Worm (Caenorhabditis elegans) whole organism, L4 larva: ENCODE measurements around the gene W08F4.10.
"Not testable (repeated sequence)": the region's sequence is repeated elsewhere in the genome, so short reads cannot be mapped to it uniquely, and the experiment has no call there.

Experiments used
- F44E2.7 ChIP-seq: fragments of 200-800 bp; sonication (Bioruptor generic); IDR thresholded peaks from 2 replicates; pipeline ENCODE4 v2.1.2; 2022; ENCODE audit warnings: missing genetic modification characterization, missing compliant biosample characterization
- R02D3.7 ChIP-seq: fragments of 150-350 bp; sonication (generic microtip); optimal IDR thresholded peaks from 3 replicates; lab custom pipeline; 2014; ENCODE audit warnings: missing biosample characterization, missing genetic modification characterization
- T20F7.1 ChIP-seq: fragments of 200-800 bp; sonication (Bioruptor generic); optimal IDR thresholded peaks from 2 replicates; lab custom pipeline; 2018; ENCODE audit warnings: mild to moderate bottlenecking, missing genetic modification characterization, missing compliant biosample characterization
- Y105C5A.15 ChIP-seq: fragments of 200-800 bp; sonication (Bioruptor generic); IDR thresholded peaks from 2 replicates; pipeline ENCODE4 v1.3.6; 2022; ENCODE audit warnings: missing genetic modification characterization, missing compliant biosample characterization
- ZK337.2 ChIP-seq: fragments of 200-800 bp; sonication (Bioruptor generic); IDR thresholded peaks from 2 replicates; pipeline ENCODE4 v1.3.6; 2022; ENCODE audit warnings: missing genetic modification reagents, missing genetic modification characterization, missing compliant biosample characterization
- ZK546.5 ChIP-seq, 2 experiments: sonication (generic microtip); optimal IDR thresholded peaks; 2 replicates each; lab custom pipeline; 2017; ENCODE audit warnings: missing biosample characterization in 2 of 2, missing genetic modification characterization in 2 of 2
- aha-1 ChIP-seq: fragments of 150-350 bp; peaks from one replicate; lab custom pipeline; 2014; ENCODE audit warnings: missing biosample characterization, missing genetic modification characterization
- ama-1 ChIP-seq: fragments of 150-350 bp; optimal IDR thresholded peaks from 2 replicates; lab custom pipeline; 2014; ENCODE audit warnings: inconsistent platforms, mixed read lengths
- ceh-28 ChIP-seq: fragments of 150-350 bp; optimal IDR thresholded peaks from 2 replicates; lab custom pipeline; 2014; ENCODE audit warnings: missing biosample characterization, missing genetic modification reagents, missing genetic modification characterization
- ceh-62 ChIP-seq: sonication (generic microtip); optimal IDR thresholded peaks from 2 replicates; lab custom pipeline; 2017; ENCODE audit warnings: missing biosample characterization, missing genetic modification characterization
- ceh-82 ChIP-seq: sonication (generic microtip); optimal IDR thresholded peaks from 2 replicates; lab custom pipeline; 2017; ENCODE audit warnings: missing biosample characterization, missing genetic modification characterization
- daf-16 ChIP-seq, 3 experiments: sonication (generic microtip); optimal IDR thresholded peaks; 2 replicates each; lab custom pipeline; 2016 to 2017; ENCODE audit warnings: missing genetic modification characterization in 3 of 3, missing genetic modification reagents in 3 of 3, mild to moderate bottlenecking in 2 of 3, missing compliant biosample characterization in 2 of 3, missing biosample characterization in 1 of 3, moderate library complexity in 1 of 3
- daf-19 ChIP-seq: fragments of 200-800 bp; sonication (Bioruptor generic); conservative IDR thresholded peaks from 2 replicates; pipeline ENCODE4 v1.3.6; 2022; ENCODE audit warnings: missing genetic modification characterization, missing compliant biosample characterization
- daf-8 ChIP-seq: fragments of 200-800 bp; sonication (Bioruptor generic); IDR thresholded peaks from 2 replicates; pipeline ENCODE4 v1.3.6; 2022; ENCODE audit warnings: missing genetic modification characterization, missing compliant biosample characterization
- dmd-8 ChIP-seq: fragments of 200-800 bp; sonication (Bioruptor generic); IDR thresholded peaks from 2 replicates; pipeline ENCODE4 v1.3.6; 2022; ENCODE audit warnings: missing genetic modification characterization, missing compliant biosample characterization
- dpl-1 ChIP-seq: fragments of 150-350 bp; optimal IDR thresholded peaks from 2 replicates; lab custom pipeline; 2014; ENCODE audit warnings: missing biosample characterization, missing genetic modification reagents, missing genetic modification characterization
- egl-43 ChIP-seq: fragments of 200-800 bp; sonication (Bioruptor generic); IDR thresholded peaks from 2 replicates; pipeline ENCODE4 v1.3.6; 2022; ENCODE audit warnings: missing genetic modification reagents, missing genetic modification characterization, missing compliant biosample characterization
- fkh-10 ChIP-seq: fragments of 150-350 bp; optimal IDR thresholded peaks from 2 replicates; lab custom pipeline; 2014; ENCODE audit warnings: missing biosample characterization, missing genetic modification reagents, missing genetic modification characterization
- hmg-1.1 ChIP-seq: fragments of 200-800 bp; sonication (Bioruptor generic); IDR thresholded peaks from 2 replicates; pipeline ENCODE4 v1.3.6; 2022; ENCODE audit warnings: missing genetic modification reagents, missing genetic modification characterization, missing compliant biosample characterization
- lin-15B ChIP-seq: fragments of 150-350 bp; sonication (generic microtip); optimal IDR thresholded peaks from 3 replicates; lab custom pipeline; 2014; ENCODE audit warnings: missing biosample characterization, missing genetic modification characterization
- lir-3 ChIP-seq: sonication (generic microtip); optimal IDR thresholded peaks from 2 replicates; lab custom pipeline; 2016; ENCODE audit warnings: mild to moderate bottlenecking, missing genetic modification characterization, missing compliant biosample characterization
- mes-2 ChIP-seq: sonication (generic microtip); optimal IDR thresholded peaks from 2 replicates; lab custom pipeline; 2016; ENCODE audit warnings: missing genotype, mild to moderate bottlenecking, missing genetic modification characterization, missing compliant biosample characterization; ENCODE audit not compliant: poor library complexity, severe bottlenecking
- mxl-2 ChIP-seq: fragments of 200-800 bp; sonication (Bioruptor generic); conservative IDR thresholded peaks from 2 replicates; pipeline ENCODE4 v1.3.6; 2022; ENCODE audit warnings: missing genetic modification reagents, missing genetic modification characterization, missing compliant biosample characterization
- nhr-10 ChIP-seq: fragments of 150-350 bp; optimal IDR thresholded peaks from 2 replicates; lab custom pipeline; 2014; ENCODE audit warnings: missing biosample characterization, missing genetic modification characterization
- nhr-11 ChIP-seq: fragments of 150-350 bp; optimal IDR thresholded peaks from 2 replicates; lab custom pipeline; 2014; ENCODE audit warnings: missing biosample characterization, missing genetic modification characterization
- nhr-111 ChIP-seq: fragments of 200-800 bp; sonication (Bioruptor generic); optimal IDR thresholded peaks from 2 replicates; lab custom pipeline; 2018; ENCODE audit warnings: mild to moderate bottlenecking, missing genetic modification characterization, missing compliant biosample characterization
- nhr-237 ChIP-seq: sonication (generic microtip); optimal IDR thresholded peaks from 2 replicates; lab custom pipeline; 2017; ENCODE audit warnings: missing biosample characterization, missing genetic modification characterization
- saeg-2 ChIP-seq: fragments of 200-800 bp; sonication (Bioruptor generic); IDR thresholded peaks from 2 replicates; pipeline ENCODE4 v1.3.6; 2022; ENCODE audit warnings: missing genetic modification reagents, missing genetic modification characterization, missing compliant biosample characterization
- set-16 ChIP-seq: fragments of 200-800 bp; sonication (Bioruptor generic); IDR thresholded peaks from 2 replicates; pipeline ENCODE4 v1.3.6; 2022; ENCODE audit warnings: missing genetic modification reagents, missing genetic modification characterization, missing compliant biosample characterization
- snpc-1.2 ChIP-seq: fragments of 200-800 bp; sonication (Bioruptor generic); IDR thresholded peaks from 2 replicates; pipeline ENCODE4 v1.3.6; 2022; ENCODE audit warnings: missing genetic modification reagents, missing genetic modification characterization, missing compliant biosample characterization
- spr-3 ChIP-seq: fragments of 200-800 bp; sonication (Bioruptor generic); optimal IDR thresholded peaks from 2 replicates; lab custom pipeline; 2018; ENCODE audit warnings: mild to moderate bottlenecking, missing genetic modification characterization, missing compliant biosample characterization
- tag-97 ChIP-seq: fragments of 200-800 bp; sonication (Bioruptor generic); IDR thresholded peaks from 2 replicates; pipeline ENCODE4 v1.3.6; 2022; ENCODE audit warnings: missing genetic modification characterization, missing compliant biosample characterization
- tra-1 ChIP-seq: fragments of 200-800 bp; sonication (Bioruptor generic); IDR thresholded peaks from 2 replicates; pipeline ENCODE4 v1.3.6; 2022; ENCODE audit warnings: missing genetic modification reagents, missing genetic modification characterization, missing compliant biosample characterization
- unc-62 ChIP-seq, 3 experiments: fragments of 150-350 bp in 1 of 3; sonication (generic microtip); optimal IDR thresholded peaks in 2 of 3; peaks in 1 of 3; 1 replicate in 1 of 3; 2 replicates in 2 of 3; lab custom pipeline; 2014 to 2017; ENCODE audit warnings: missing biosample characterization in 3 of 3, missing genetic modification characterization in 3 of 3, missing genetic modification reagents in 3 of 3, missing genotype in 1 of 3
- vab-7 ChIP-seq: fragments of 200-800 bp; sonication (Bioruptor generic); IDR thresholded peaks from 2 replicates; pipeline ENCODE4 v1.3.6; 2022; ENCODE audit warnings: missing genetic modification reagents, missing genetic modification characterization, missing compliant biosample characterization
- zip-2 ChIP-seq: fragments of 150-350 bp; optimal IDR thresholded peaks from 2 replicates; lab custom pipeline; 2014; ENCODE audit warnings: missing biosample characterization, missing genetic modification characterization
- ztf-11 ChIP-seq: fragments of 150-350 bp; optimal IDR thresholded peaks from 2 replicates; lab custom pipeline; 2014; ENCODE audit warnings: missing biosample characterization, missing genetic modification characterization

Gene W08F4.10

DNA sequence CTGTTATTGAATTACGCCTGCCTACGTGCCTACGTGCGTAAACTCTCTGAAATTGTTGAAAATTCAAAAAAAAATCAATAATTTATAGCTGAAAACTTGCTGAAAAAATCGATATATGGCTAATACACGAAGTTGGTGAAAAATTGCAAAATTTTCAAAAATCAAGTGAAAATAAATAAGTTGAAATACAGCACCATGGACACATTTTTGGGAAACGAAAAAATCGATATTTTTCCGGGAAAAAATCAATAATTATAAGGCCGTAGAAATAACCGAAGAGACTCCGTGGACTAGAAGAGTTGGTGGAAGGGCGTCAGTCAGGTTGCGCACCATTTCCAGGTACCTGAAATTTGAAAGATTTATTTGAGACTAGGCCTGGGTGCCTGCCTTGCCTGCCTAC lies 23.7 kb upstream of the W08F4.10 start:
- TF ChIP-seq ZK337.2 (GFP tag; lab: Robert Waterston, UW), result no peak
- no peak for TF ChIP-seq nhr-11
- peak; percentile 49 for TF ChIP-seq aha-1 (tag; lab: Kevin White, UChicago)
- no peak for TF ChIP-seq F44E2.7 (GFP tag; lab: Robert Waterston, UW)
- TF ChIP-seq ceh-28 (tag; lab: Kevin White, UChicago), result peak; percentile 65
- no peak for TF ChIP-seq dpl-1 (GFP tag; lab: Kevin White, UChicago)

- TF ChIP-seq saeg-2 (GFP tag; lab: Robert Waterston, UW); mxl-2; egl-43 (GFP tag; lab: Robert Waterston, UW): not testable (repeated sequence)
Measured at ce11 chrII:612361-612760, 21.4 kb upstream of the W08F4.10 start, which contains the start of gene clec-118. Gene clec-118, minus strand, starts transcription at chrII:612461.

DNA sequence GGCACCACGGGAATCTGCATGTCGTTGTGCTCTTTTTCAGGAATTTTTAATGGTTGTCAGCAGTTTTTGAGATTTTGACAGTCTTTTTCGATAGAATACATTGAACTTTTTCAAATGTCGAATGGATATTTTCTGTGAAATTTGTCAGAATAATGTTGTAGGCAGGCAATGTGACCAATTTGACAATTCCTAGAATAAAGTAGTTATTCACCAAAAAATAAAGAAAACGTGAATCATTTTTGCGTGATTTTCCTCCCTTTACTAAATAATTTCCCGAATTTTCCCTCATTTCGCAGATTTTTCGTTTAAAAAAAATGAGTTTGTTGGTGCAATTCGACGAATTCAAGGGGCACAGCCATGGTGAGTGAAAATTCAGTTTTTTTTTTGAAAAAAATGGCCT lies 17.7 kb upstream of the W08F4.10 start, which contains the start of gene W04H10.1:
Gene W04H10.1, plus strand, starts transcription at position 301 of the 400 bp plus-strand sequence.
- TF ChIP-seq ZK546.5 (tag; optimal IDR thresholded peaks at IDR 0.05; lab: Kevin White, UChicago) (no peak), tag-97 (GFP tag; lab: Robert Waterston, UW) (no peak), zip-2 (tag; lab: Kevin White, UChicago) (no peak), daf-19 (GFP tag; lab: Robert Waterston, UW) (no peak), hmg-1.1 (GFP tag; lab: Robert Waterston, UW) (no peak), Y105C5A.15 (GFP tag; lab: Robert Waterston, UW) (no peak), ceh-82 (tag; lab: Kevin White, UChicago) (no peak), ama-1 (lab: Kevin White, UChicago) (no peak), daf-16 (GFP tag; optimal IDR thresholded peaks at IDR 0.05; lab: Kevin White, UChicago) (no peak), daf-16 (tag; optimal IDR thresholded peaks at IDR 0.05; lab: Kevin White, UChicago) (no peak), nhr-237 (tag; lab: Kevin White, UChicago) (no peak), lir-3 (tag; lab: Kevin White, UChicago) (no peak), daf-8 (GFP tag; lab: Robert Waterston, UW) (no peak), mxl-2 (no peak)

- TF ChIP-seq set-16 (GFP tag; lab: Robert Waterston, UW) (no peak), T20F7.1 (GFP tag; lab: Kevin White, UChicago) (no peak), unc-62 (GFP tag; optimal IDR thresholded peaks at IDR 0.05 in 1 of 2; lab: Kevin White, UChicago) (peak in 1 of 2 experiments; percentile 10), unc-62 (tag; optimal IDR thresholded peaks at IDR 0.05; lab: Kevin White, UChicago) (no peak), ceh-62 (tag; lab: Kevin White, UChicago) (no peak), R02D3.7 (tag; lab: Kevin White, UChicago) (no peak)
- TF ChIP-seq, all 104 proteins: peak for 1
Measured at ce11 chrII:608341-608740, 17.3 kb upstream of the W08F4.10 start, which contains the start of gene W04H10.6. Gene W04H10.6, minus strand, starts transcription at chrII:608441.

- TF ChIP-seq ztf-11 (tag; lab: Kevin White, UChicago) (no peak), spr-3 (GFP tag; lab: Kevin White, UChicago) (no peak), tra-1 (GFP tag; lab: Robert Waterston, UW) (no peak), ZK546.5 (tag; optimal IDR thresholded peaks at IDR 0.05; lab: Kevin White, UChicago) (no peak), dmd-8 (GFP tag; lab: Robert Waterston, UW) (no peak)
- TF ChIP-seq, all 104 proteins: peak for 0
Measured at ce11 chrII:606033-606432, 15.0 kb upstream of the W08F4.10 start, which contains the start of gene W04H10.5. Gene W04H10.5, plus strand, starts transcription at chrII:606333.

- TF ChIP-seq lin-15B (tag; lab: Kevin White, UChicago) (no peak), ZK337.2 (GFP tag; lab: Robert Waterston, UW) (no peak), saeg-2 (GFP tag; lab: Robert Waterston, UW) (no peak), nhr-111 (no peak), mes-2 (no peak), snpc-1.2 (GFP tag; lab: Robert Waterston, UW) (no peak), fkh-10 (GFP tag; lab: Kevin White, UChicago) (no peak), vab-7 (GFP tag; lab: Robert Waterston, UW) (no peak), nhr-10 (tag; lab: Kevin White, UChicago) (no peak), F44E2.7 (GFP tag; lab: Robert Waterston, UW) (no peak)
Measured at ce11 chrII:605267-605666, 14.3 kb upstream of the W08F4.10 start, which contains the start of gene W04H10.2. Gene W04H10.2, plus strand, starts transcription at chrII:605567.
